In the genomic region with DNA sequence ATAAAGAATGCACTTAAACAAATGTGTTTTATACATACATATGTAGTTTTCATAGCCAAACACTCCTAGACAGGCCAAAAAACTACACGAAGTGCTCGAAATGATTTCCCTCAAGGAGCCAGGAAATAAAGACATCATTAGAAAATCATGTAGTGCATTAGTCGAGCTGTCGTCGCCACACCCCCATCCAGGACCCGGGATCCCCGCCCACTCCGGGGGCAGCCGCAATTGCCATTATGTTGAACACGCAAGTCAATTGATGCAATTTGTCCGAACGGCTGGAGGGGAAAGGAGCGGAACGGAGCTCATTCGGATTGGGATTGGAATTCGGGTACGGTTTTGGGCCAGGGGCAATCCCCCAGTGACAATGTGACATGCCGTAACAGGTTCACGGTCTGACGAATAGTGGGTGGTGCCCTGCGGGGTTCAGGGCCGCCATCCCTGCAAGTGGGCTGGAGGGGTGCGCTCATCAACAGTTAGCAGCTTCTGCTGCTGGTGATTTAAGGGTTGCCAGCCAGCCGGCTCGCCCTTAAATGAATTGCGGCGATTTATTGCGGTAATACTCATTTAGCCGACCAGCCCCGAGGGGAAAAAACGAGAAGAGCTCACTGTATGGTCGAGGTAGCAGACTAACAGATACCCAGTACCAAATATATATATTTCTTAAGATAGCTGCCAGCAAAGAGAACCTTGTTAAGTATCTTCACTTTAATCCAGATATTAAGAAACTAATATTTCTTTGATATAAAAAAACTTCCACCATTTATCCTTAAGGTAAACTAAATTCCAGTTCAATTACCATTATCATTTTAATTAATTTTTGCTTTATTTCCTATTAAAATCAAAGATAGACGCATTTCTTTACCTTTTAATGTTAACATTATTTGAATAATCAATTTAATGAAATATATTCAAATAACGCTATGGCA, we compare ENCODE assay signal across 1 fruit fly cellular context.
TF ChIP-seq lines count a peak whose summit lies in the region.

No protein-coding gene starts in this region.

TF ChIP-seq in whole organism, embryonic, 481 proteins besides CTCF, POLR2A, EP300 and RAD21 (continued from another document):
- no peak for TF ChIP-seq CG3281 (GFP tag; optimal IDR thresholded peaks at IDR 0.05; lab: Kevin White, UChicago)
- no peak for TF ChIP-seq CG3847 (GFP tag; IDR thresholded peaks at IDR 0.05; lab: Robert Waterston, UW)
- no peak for TF ChIP-seq ato (GFP tag; IDR thresholded peaks at IDR 0.05; lab: Robert Waterston, UW; ENCODE audit: partially characterized antibody)
- TF ChIP-seq sisA (GFP tag; IDR thresholded peaks at IDR 0.05; lab: Robert Waterston, UW): no peak
- 0 out of 3 replicates have a peak, but pooled peaks have one; percentile 32 for TF ChIP-seq CG14860 (GFP tag; IDR thresholded peaks at IDR 0.05; lab: Robert Waterston, UW; ENCODE audit: partially characterized antibody)
- no peak for TF ChIP-seq grau (tag; optimal IDR thresholded peaks at IDR 0.05; lab: Kevin White, UChicago)
- TF ChIP-seq CG18262 (tag; optimal IDR thresholded peaks at IDR 0.05; lab: Kevin White, UChicago): peak; percentile 53
- no peak for TF ChIP-seq CG3407 (GFP tag; optimal IDR thresholded peaks at IDR 0.05; lab: Kevin White, UChicago)
- TF ChIP-seq abd-A (tag; optimal IDR thresholded peaks at IDR 0.05; lab: Kevin White, UChicago): peak; percentile 43
- no peak for TF ChIP-seq CG7271 (tag; optimal IDR thresholded peaks at IDR 0.05; lab: Kevin White, UChicago)
- no peak for TF ChIP-seq CG10543 (GFP tag; optimal IDR thresholded peaks at IDR 0.05; lab: Kevin White, UChicago)
- TF ChIP-seq CG15073 (GFP tag; optimal IDR thresholded peaks at IDR 0.05; lab: Kevin White, UChicago): no peak
- TF ChIP-seq CG2199 (GFP tag; IDR thresholded peaks at IDR 0.05; lab: Robert Waterston, UW): no peak
- TF ChIP-seq btn (GFP tag; optimal IDR thresholded peaks at IDR 0.05; lab: Kevin White, UChicago): no peak
- no peak for TF ChIP-seq CG31224 (GFP tag; IDR thresholded peaks at IDR 0.05; lab: Robert Waterston, UW)
- TF ChIP-seq dati (GFP tag; IDR thresholded peaks at IDR 0.05; lab: Robert Waterston, UW): no peak
- TF ChIP-seq CG7928 (GFP tag; optimal IDR thresholded peaks at IDR 0.05; lab: Kevin White, UChicago): no peak
- peak; percentile 28 for TF ChIP-seq scrt (GFP tag; optimal IDR thresholded peaks at IDR 0.05; lab: Kevin White, UChicago)
- TF ChIP-seq crol (GFP tag; IDR thresholded peaks at IDR 0.05; lab: Robert Waterston, UW): peak; percentile 74
- TF ChIP-seq zf30C (GFP tag; optimal IDR thresholded peaks at IDR 0.05; lab: Kevin White, UChicago): no peak
- no peak for TF ChIP-seq CG15514 (GFP tag; optimal IDR thresholded peaks at IDR 0.05; lab: Kevin White, UChicago)
- TF ChIP-seq tup (GFP tag; optimal IDR thresholded peaks at IDR 0.05; lab: Kevin White, UChicago): no peak
- no peak for TF ChIP-seq CG17359 (tag; optimal IDR thresholded peaks at IDR 0.05; lab: Kevin White, UChicago)
- no peak for TF ChIP-seq HHEX (GFP tag; optimal IDR thresholded peaks at IDR 0.05; lab: Kevin White, UChicago)
- TF ChIP-seq fd96Cb (tag; optimal IDR thresholded peaks at IDR 0.05; lab: Kevin White, UChicago): no peak
- TF ChIP-seq CG14710 (tag; optimal IDR thresholded peaks at IDR 0.05; lab: Kevin White, UChicago): peak; percentile 3
- TF ChIP-seq Doc2 (GFP tag; IDR thresholded peaks at IDR 0.05; lab: Robert Waterston, UW): no peak
- TF ChIP-seq CG6272 (GFP tag; IDR thresholded peaks at IDR 0.05; lab: Robert Waterston, UW): 0 out of 2 replicates have a peak, but pooled peaks have one; percentile 28
- TF ChIP-seq nmo (GFP tag; optimal IDR thresholded peaks at IDR 0.05; lab: Kevin White, UChicago): peak; percentile 32
- no peak for TF ChIP-seq CG8281 (tag; optimal IDR thresholded peaks at IDR 0.05; lab: Kevin White, UChicago)
- no peak for TF ChIP-seq CG6175 (GFP tag; IDR thresholded peaks at IDR 0.05; lab: Robert Waterston, UW)
- no peak for TF ChIP-seq Fer2 (tag; optimal IDR thresholded peaks at IDR 0.05; lab: Kevin White, UChicago)
- peak; percentile 23; the same call in 1 of the 2 replicates for TF ChIP-seq bbx (GFP tag; IDR thresholded peaks at IDR 0.05; lab: Robert Waterston, UW; ENCODE audit: partially characterized antibody)
- TF ChIP-seq Tbp (GFP tag; optimal IDR thresholded peaks at IDR 0.05; lab: Kevin White, UChicago): no peak
- no peak for TF ChIP-seq jumu (GFP tag; optimal IDR thresholded peaks at IDR 0.05; lab: Kevin White, UChicago)
- peak; percentile 26 for TF ChIP-seq pros (GFP tag; optimal IDR thresholded peaks at IDR 0.05; lab: Kevin White, UChicago)
- no peak for TF ChIP-seq D (optimal IDR thresholded peaks at IDR 0.05; lab: Kevin White, UChicago)
- no peak for TF ChIP-seq D (GFP tag; optimal IDR thresholded peaks at IDR 0.05; lab: Kevin White, UChicago)
- no peak for TF ChIP-seq CG12236 (GFP tag; optimal IDR thresholded peaks at IDR 0.05; lab: Kevin White, UChicago)
- TF ChIP-seq crp (GFP tag; optimal IDR thresholded peaks at IDR 0.05; lab: Kevin White, UChicago): no peak
- TF ChIP-seq gro (GFP tag; optimal IDR thresholded peaks at IDR 0.05; lab: Kevin White, UChicago): no peak
- TF ChIP-seq ERR (GFP tag; optimal IDR thresholded peaks at IDR 0.05; lab: Kevin White, UChicago): no peak
- TF ChIP-seq Scr (GFP tag; IDR thresholded peaks at IDR 0.05; lab: Robert Waterston, UW; ENCODE audit: partially characterized antibody): no peak; the same call in 1 of the 2 replicates
- 0 out of 4 replicates have a peak, but pooled peaks have one; percentile 15 for TF ChIP-seq chinmo (GFP tag; IDR thresholded peaks at IDR 0.05; lab: Robert Waterston, UW; ENCODE audit: partially characterized antibody)
- TF ChIP-seq gem (tag; optimal IDR thresholded peaks at IDR 0.05; lab: Kevin White, UChicago): no peak
- no peak for TF ChIP-seq CG2202 (tag; optimal IDR thresholded peaks at IDR 0.05; lab: Kevin White, UChicago)
- peak; percentile 93 for TF ChIP-seq nerfin-1 (tag; optimal IDR thresholded peaks at IDR 0.05; lab: Kevin White, UChicago)
- no peak for TF ChIP-seq cwo (GFP tag; optimal IDR thresholded peaks at IDR 0.05; lab: Kevin White, UChicago)
- TF ChIP-seq Hand (GFP tag; optimal IDR thresholded peaks at IDR 0.05; lab: Kevin White, UChicago): no peak
- no peak for TF ChIP-seq Lpt (GFP tag; optimal IDR thresholded peaks at IDR 0.05; lab: Kevin White, UChicago)
- no peak for TF ChIP-seq CG31365 (tag; optimal IDR thresholded peaks at IDR 0.05; lab: Kevin White, UChicago)
- no peak for TF ChIP-seq Awh (GFP tag; IDR thresholded peaks at IDR 0.05; lab: Robert Waterston, UW)
- peak; percentile 67 for TF ChIP-seq CG6791 (GFP tag; IDR thresholded peaks at IDR 0.05; lab: Robert Waterston, UW; ENCODE audit: partially characterized antibody)
- TF ChIP-seq yki (optimal IDR thresholded peaks at IDR 0.05; lab: Kevin White, UChicago): no peak
- TF ChIP-seq CG7556 (GFP tag; optimal IDR thresholded peaks at IDR 0.05; lab: Kevin White, UChicago): no peak
- no peak for TF ChIP-seq sens-2 (GFP tag; IDR thresholded peaks at IDR 0.05; lab: Robert Waterston, UW)
- TF ChIP-seq CG13123 (GFP tag; optimal IDR thresholded peaks at IDR 0.05; lab: Kevin White, UChicago): no peak
- TF ChIP-seq CG18764 (GFP tag; optimal IDR thresholded peaks at IDR 0.05; lab: Kevin White, UChicago): no peak
- TF ChIP-seq CG6689 (GFP tag; IDR thresholded peaks at IDR 0.05; lab: Robert Waterston, UW): no peak
- no peak for TF ChIP-seq so (GFP tag; IDR thresholded peaks at IDR 0.05; lab: Robert Waterston, UW)
- 0 out of 2 replicates have a peak, but pooled peaks have one; percentile 35 for TF ChIP-seq CG11247 (GFP tag; IDR thresholded peaks at IDR 0.05; lab: Robert Waterston, UW)
- TF ChIP-seq Hr39 (optimal IDR thresholded peaks at IDR 0.05; lab: Kevin White, UChicago): peak; percentile 68
- no peak for TF ChIP-seq CG8388 (GFP tag; optimal IDR thresholded peaks at IDR 0.05; lab: Kevin White, UChicago)
- no peak for TF ChIP-seq HLH54F (GFP tag; optimal IDR thresholded peaks at IDR 0.05; lab: Kevin White, UChicago)
- no peak for TF ChIP-seq tio (GFP tag; optimal IDR thresholded peaks at IDR 0.05; lab: Kevin White, UChicago)
- no peak for TF ChIP-seq bowl (GFP tag; IDR thresholded peaks at IDR 0.05; lab: Robert Waterston, UW)
- TF ChIP-seq CG14667 (GFP tag; IDR thresholded peaks at IDR 0.05; lab: Robert Waterston, UW): no peak
- no peak for TF ChIP-seq bigmax (GFP tag; optimal IDR thresholded peaks at IDR 0.05; lab: Kevin White, UChicago)
- TF ChIP-seq Doc3 (GFP tag; IDR thresholded peaks at IDR 0.05; lab: Robert Waterston, UW; ENCODE audit: partially characterized antibody): no peak
- TF ChIP-seq Opbp (GFP tag; IDR thresholded peaks at IDR 0.05; lab: Robert Waterston, UW; ENCODE audit: partially characterized antibody): 0 out of 3 replicates have a peak, but pooled peaks have one; percentile 20
- TF ChIP-seq shn (GFP tag; optimal IDR thresholded peaks at IDR 0.05; lab: Kevin White, UChicago): no peak
- TF ChIP-seq CG2875 (GFP tag; optimal IDR thresholded peaks at IDR 0.05; lab: Kevin White, UChicago): no peak
- no peak for TF ChIP-seq MTF-1 (GFP tag; optimal IDR thresholded peaks at IDR 0.05; lab: Kevin White, UChicago; ENCODE audit: borderline replicate concordance)
- TF ChIP-seq gsb-n (tag; optimal IDR thresholded peaks at IDR 0.05; lab: Kevin White, UChicago): no peak
- no peak for TF ChIP-seq CG32767 (GFP tag; IDR thresholded peaks at IDR 0.05; lab: Robert Waterston, UW)
- 0 out of 3 replicates have a peak, but pooled peaks have one; percentile 29 for TF ChIP-seq dysf (GFP tag; IDR thresholded peaks at IDR 0.05; lab: Robert Waterston, UW)
- no peak for TF ChIP-seq tap (tag; optimal IDR thresholded peaks at IDR 0.05; lab: Kevin White, UChicago)
- no peak for TF ChIP-seq lilli (GFP tag; optimal IDR thresholded peaks at IDR 0.05; lab: Kevin White, UChicago)
- peak; percentile 41; the same call in 1 of the 3 replicates for TF ChIP-seq CG16813 (GFP tag; IDR thresholded peaks at IDR 0.05; lab: Robert Waterston, UW; ENCODE audit: partially characterized antibody)
- no peak for TF ChIP-seq disco-r (GFP tag; optimal IDR thresholded peaks at IDR 0.05; lab: Kevin White, UChicago)
- TF ChIP-seq Dll (GFP tag; IDR thresholded peaks at IDR 0.05; lab: Robert Waterston, UW; ENCODE audit: partially characterized antibody): 0 out of 4 replicates have a peak, but pooled peaks have one; percentile 15
- peak; percentile 67 for TF ChIP-seq sens (GFP tag; lab: Kevin White, UChicago)
- TF ChIP-seq dmrt11E (tag; optimal IDR thresholded peaks at IDR 0.05; lab: Kevin White, UChicago): peak; percentile 15
- peak; percentile 30 for TF ChIP-seq run (tag; optimal IDR thresholded peaks at IDR 0.05; lab: Kevin White, UChicago)
- no peak for TF ChIP-seq C15 (GFP tag; IDR thresholded peaks at IDR 0.05; lab: Robert Waterston, UW)
- TF ChIP-seq HLH4C (GFP tag; IDR thresholded peaks at IDR 0.05; lab: Robert Waterston, UW; ENCODE audit: partially characterized antibody): peak; percentile 38; the same call in 1 of the 3 replicates
- no peak for TF ChIP-seq Gsc (GFP tag; IDR thresholded peaks at IDR 0.05; lab: Robert Waterston, UW)
- no peak for TF ChIP-seq sob (GFP tag; IDR thresholded peaks at IDR 0.05; lab: Robert Waterston, UW)
